Worm (Caenorhabditis elegans): ENCODE results near the gene R13H4.7.
A peak's percentile ranks its signal among the peaks of the same experiment; 100 is the strongest.

Gene R13H4.7

DNA sequence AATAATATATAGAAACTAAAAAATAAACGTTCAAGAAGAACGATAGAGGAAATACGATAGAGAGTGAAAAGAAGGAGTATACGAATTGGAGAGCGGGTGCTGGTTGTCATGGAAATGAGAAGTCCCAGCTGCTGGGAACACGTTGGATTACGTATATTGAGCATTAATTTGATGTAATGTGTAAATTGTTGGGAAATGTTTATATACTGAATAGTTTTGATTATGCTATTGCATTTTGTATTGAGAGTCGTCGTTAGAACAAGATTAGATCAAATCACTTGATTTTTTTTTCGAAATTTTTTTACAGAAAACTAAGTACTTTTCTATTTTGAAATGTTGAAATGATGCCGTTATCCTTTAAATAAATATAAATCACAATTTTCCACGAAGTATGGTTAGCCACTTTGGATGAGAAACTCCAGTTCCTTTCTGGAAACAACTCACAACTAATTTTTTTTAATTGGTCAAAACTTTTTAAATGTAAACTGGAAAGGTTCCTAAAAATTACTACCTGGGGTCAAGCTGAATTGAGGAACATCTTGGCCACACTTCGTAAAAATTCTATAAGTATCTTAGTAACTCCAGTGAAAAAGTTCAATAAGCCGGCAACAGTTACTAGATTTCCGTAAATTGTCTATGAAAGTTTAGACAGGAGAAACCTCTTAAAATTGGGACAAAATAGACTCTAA is 24.2 kb downstream of the R13H4.7 start, which contains the start of gene nphp-4:
TSS of gene nphp-4 (minus strand) at position 51 of the 689 bp plus-strand sequence.
- no peak for TF ChIP-seq snpc-1.1 (tag; optimal IDR thresholded peaks at IDR 0.05; ENCODE audit: insufficient read depth)
- TF ChIP-seq him-1 (tag; optimal IDR thresholded peaks at IDR 0.05): no peak
- no peak for TF ChIP-seq Y53G8AR.9 (GFP tag; conservative IDR thresholded peaks at IDR 0.05)
- TF ChIP-seq zim-3 (tag; optimal IDR thresholded peaks at IDR 0.05): no peak
- no peak for TF ChIP-seq nfya-1 (tag; optimal IDR thresholded peaks at IDR 0.05; ENCODE audit: borderline replicate concordance, insufficient read depth)
- TF ChIP-seq F55B11.4 (tag; optimal IDR thresholded peaks at IDR 0.05; ENCODE audit: borderline replicate concordance, insufficient read depth): no peak
- TF ChIP-seq F33H1.4 (GFP tag; IDR thresholded peaks at IDR 0.05): no peak
- TF ChIP-seq F23B12.7 (tag; optimal IDR thresholded peaks at IDR 0.05; ENCODE audit: insufficient read depth): no peak
- TF ChIP-seq F57A8.1 (GFP tag; optimal IDR thresholded peaks at IDR 0.05): no peak
- TF ChIP-seq nhr-120 (GFP tag; IDR thresholded peaks at IDR 0.05): no peak
- TF ChIP-seq nhr-80 (tag; optimal IDR thresholded peaks at IDR 0.05): no peak
- TF ChIP-seq mxl-1 (tag; optimal IDR thresholded peaks at IDR 0.05): no peak
- TF ChIP-seq Y56A3A.18 (GFP tag; IDR thresholded peaks at IDR 0.05): no peak
- no peak for TF ChIP-seq ceh-40 (GFP tag; IDR thresholded peaks at IDR 0.05)
- TF ChIP-seq T07F8.4 (tag; optimal IDR thresholded peaks at IDR 0.05): no peak

DNA sequence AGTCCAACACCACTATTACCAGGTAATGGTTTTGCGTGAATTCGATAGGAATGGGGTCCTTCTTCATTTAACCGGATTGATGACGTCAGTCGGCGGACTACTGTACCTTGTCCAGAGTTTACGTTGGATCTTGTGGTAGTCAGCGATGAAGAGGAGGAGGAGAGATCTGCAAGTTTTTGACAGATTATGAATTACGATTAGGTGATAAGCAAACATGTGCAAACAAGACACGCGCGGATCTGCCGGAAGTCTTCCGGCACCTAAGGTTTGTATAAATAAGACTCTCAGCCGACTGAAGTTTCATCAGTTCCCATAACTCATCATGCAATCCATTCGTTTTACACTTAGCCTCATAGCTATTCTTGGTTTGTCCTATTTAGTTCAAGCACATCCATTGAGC is 28.8 kb downstream of the R13H4.7 start, which contains the start of gene idpb-5:
TSS of gene idpb-5 (plus strand) at position 301 of the 400 bp plus-strand sequence.
- TF ChIP-seq cebp-1 (GFP tag; IDR thresholded peaks at IDR 0.05): no peak
- no peak for TF ChIP-seq cebp-1 (tag; optimal IDR thresholded peaks at IDR 0.05)
- no peak for TF ChIP-seq hsf-1 (GFP tag; IDR thresholded peaks at IDR 0.05)
- TF ChIP-seq Y95B8A.8 (GFP tag; IDR thresholded peaks at IDR 0.05): no peak
- no peak for TF ChIP-seq sdz-38 (tag; optimal IDR thresholded peaks at IDR 0.05)
- no peak for TF ChIP-seq him-1 (tag; optimal IDR thresholded peaks at IDR 0.05)
- no peak for TF ChIP-seq lsl-1 (GFP tag; optimal IDR thresholded peaks at IDR 0.05)
- TF ChIP-seq die-1 (tag; optimal IDR thresholded peaks at IDR 0.05): no peak
- TF ChIP-seq F22D6.2 (tag; optimal IDR thresholded peaks at IDR 0.05): no peak
- no peak for TF ChIP-seq K12H6.12 (tag; optimal IDR thresholded peaks at IDR 0.05)
- no peak for TF ChIP-seq attf-6 (GFP tag; IDR thresholded peaks at IDR 0.05)
- TF ChIP-seq F23B12.7 (tag; optimal IDR thresholded peaks at IDR 0.05; ENCODE audit: insufficient read depth): no peak

DNA sequence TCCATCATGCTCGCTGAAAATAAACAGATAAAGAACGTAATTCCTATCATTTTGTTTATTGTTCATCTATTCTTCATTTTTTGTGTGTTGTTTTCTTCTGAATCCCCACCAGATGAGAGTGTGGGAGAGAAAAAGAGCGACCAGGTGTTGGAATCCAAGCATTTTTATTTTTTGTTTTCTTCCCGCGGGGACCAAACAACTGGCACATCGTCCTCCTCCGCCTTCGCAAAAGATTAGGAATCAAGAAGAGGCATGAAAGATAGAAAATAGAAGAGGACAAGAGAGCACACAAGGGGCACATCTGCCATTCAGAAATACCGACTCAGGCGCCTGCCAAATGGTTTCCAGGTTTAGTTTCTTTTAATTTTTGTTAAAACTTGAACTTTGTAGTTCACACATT is 32.0 kb downstream of the R13H4.7 start, which contains the start of gene R13H4.2:
TSS of gene R13H4.2 (plus strand) at position 319 of the 400 bp plus-strand sequence.
- TF ChIP-seq K12H6.12 (tag; optimal IDR thresholded peaks at IDR 0.05) (peak; percentile 10), lir-1 (GFP tag; conservative IDR thresholded peaks at IDR 0.05) (no peak), him-1 (tag; optimal IDR thresholded peaks at IDR 0.05) (no peak)

DNA sequence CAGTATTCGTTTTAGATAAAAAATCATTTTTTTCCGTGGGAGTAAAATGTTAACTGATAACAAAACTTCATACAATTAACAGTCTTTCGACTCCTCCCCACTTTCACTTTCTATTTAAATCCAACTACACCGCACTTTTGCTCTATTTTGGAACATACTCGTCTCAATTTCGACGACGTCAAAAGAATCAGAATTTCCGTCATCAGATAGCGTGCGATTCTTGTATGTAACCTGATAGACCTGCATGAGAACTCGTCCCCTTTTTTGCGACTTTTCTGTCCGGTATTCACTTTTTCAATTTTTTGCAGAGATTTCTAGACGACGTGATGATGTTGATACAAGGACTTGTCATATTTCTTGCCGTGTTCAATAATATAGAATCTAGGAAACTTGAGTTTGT is 34.7 kb downstream of the R13H4.7 start, which contains the start of gene pho-8:
TSS of gene pho-8 (plus strand) at position 301 of the 400 bp plus-strand sequence.
- TF ChIP-seq fkh-3 (tag; optimal IDR thresholded peaks at IDR 0.05): no peak
- no peak for TF ChIP-seq ccch-3 (GFP tag; optimal IDR thresholded peaks at IDR 0.05)
- TF ChIP-seq cebp-1 (GFP tag; IDR thresholded peaks at IDR 0.05): no peak
- no peak for TF ChIP-seq cebp-1 (tag; optimal IDR thresholded peaks at IDR 0.05)
- TF ChIP-seq F55B11.4 (tag; optimal IDR thresholded peaks at IDR 0.05; ENCODE audit: borderline replicate concordance, insufficient read depth): no peak
- TF ChIP-seq unc-62 (GFP tag; optimal IDR thresholded peaks at IDR 0.05): no peak
- no peak for TF ChIP-seq bed-1 (GFP tag; IDR thresholded peaks at IDR 0.05)
- no peak for TF ChIP-seq cebp-2 (GFP tag; IDR thresholded peaks at IDR 0.05)
- TF ChIP-seq mxl-1 (tag; optimal IDR thresholded peaks at IDR 0.05): no peak
- TF ChIP-seq ets-4 (GFP tag; optimal IDR thresholded peaks at IDR 0.05): no peak
- TF ChIP-seq ztf-26 (tag; optimal IDR thresholded peaks at IDR 0.05): no peak
- no peak for TF ChIP-seq tlf-1 (GFP tag; optimal IDR thresholded peaks at IDR 0.05)
- TF ChIP-seq repo-1 (tag; optimal IDR thresholded peaks at IDR 0.05): no peak
- no peak for TF ChIP-seq T07F8.4 (tag; optimal IDR thresholded peaks at IDR 0.05)
- no peak for TF ChIP-seq F57A8.1 (GFP tag; optimal IDR thresholded peaks at IDR 0.05)
- no peak for TF ChIP-seq him-1 (tag; optimal IDR thresholded peaks at IDR 0.05)
- no peak for TF ChIP-seq snpc-4 (GFP tag; optimal IDR thresholded peaks at IDR 0.05)
- TF ChIP-seq snpc-4 (tag; optimal IDR thresholded peaks at IDR 0.05): no peak
- TF ChIP-seq snpc-1.3 (tag; optimal IDR thresholded peaks at IDR 0.05; ENCODE audit: insufficient read depth): no peak

Measured in whole organism, young adult.